Worm (Caenorhabditis elegans): ENCODE results near the gene C32B5.7.
"Not testable (repeated sequence)": the region's sequence is repeated elsewhere in the genome, so short reads cannot be mapped to it uniquely, and the experiment has no call there.

Gene C32B5.7

ce11 chrII:991300-991699, 31.0 kb downstream of the C32B5.7 start, which contains the start of gene fbxc-42:
fbxc-42 (plus strand) TSS chrII:991600.
- TF ChIP-seq him-1 (tag; optimal IDR thresholded peaks at IDR 0.05) (no peak), W03F9.2 (tag; optimal IDR thresholded peaks at IDR 0.05) (no peak), dao-5 (tag; optimal IDR thresholded peaks at IDR 0.05) (no peak)

- not testable (repeated sequence) for TF ChIP-seq W03F9.2, him-1, dao-5 (tag; optimal IDR thresholded peaks at IDR 0.05)
Observed at ce11 chrII:994231-994630, 33.9 kb downstream of the C32B5.7 start, which contains the start of gene F45D11.7. F45D11.7 (plus strand) TSS chrII:994531.

- not testable (repeated sequence) for TF ChIP-seq W03F9.2, dao-5, him-1 (tag; optimal IDR thresholded peaks at IDR 0.05)
Observed at ce11 chrII:996112-996511, 35.8 kb downstream of the C32B5.7 start, which contains the start of gene F45D11.11. F45D11.11 (minus strand) TSS chrII:996212.

- no peak for TF ChIP-seq W03F9.2 (tag; optimal IDR thresholded peaks at IDR 0.05)
- no peak for TF ChIP-seq dao-5 (tag; optimal IDR thresholded peaks at IDR 0.05)
- TF ChIP-seq him-1 (tag; optimal IDR thresholded peaks at IDR 0.05) = no peak
Observed at ce11 chrII:999493-999892, 39.2 kb downstream of the C32B5.7 start, which contains the start of gene fbxb-29. fbxb-29 (minus strand) TSS chrII:999593.

ce11 chrII:1001351-1001750, 41.0 kb downstream of the C32B5.7 start, which contains the start of the genes fbxb-30 and F45D11.5:
fbxb-30 (minus strand) TSS chrII:1001451.
F45D11.5 (plus strand) TSS chrII:1001702.
- TF ChIP-seq him-1 (tag; optimal IDR thresholded peaks at IDR 0.05) = no peak
- no peak for TF ChIP-seq dao-5 (tag; optimal IDR thresholded peaks at IDR 0.05)
- TF ChIP-seq W03F9.2 (tag; optimal IDR thresholded peaks at IDR 0.05) = no peak

ce11 chrII:1006375-1006774, 46.0 kb downstream of the C32B5.7 start, which contains the start of gene F45D11.14:
F45D11.14 (minus strand) TSS chrII:1006475.
- TF ChIP-seq him-1, W03F9.2, dao-5 (tag; optimal IDR thresholded peaks at IDR 0.05): not testable (repeated sequence)

Data from whole organism, L4/young adult.